Worm (Caenorhabditis elegans) whole organism, L2 larva: ENCODE data around the gene nhr-269.

Source experiments
- F13H6.1 ChIP-seq: sonication (generic microtip); optimal IDR thresholded peaks from 2 replicates; lab custom pipeline; 2016; ENCODE audit warnings: missing genetic modification characterization, missing compliant biosample characterization
- Y55F3AM.14 ChIP-seq: fragments of 200-800 bp; sonication (Bioruptor generic); optimal IDR thresholded peaks from 2 replicates; lab custom pipeline; 2018; ENCODE audit warnings: mild to moderate bottlenecking, missing genetic modification characterization, missing compliant biosample characterization
- ZK546.5 ChIP-seq: sonication (generic microtip); optimal IDR thresholded peaks from 2 replicates; lab custom pipeline; 2017; ENCODE audit warnings: missing biosample characterization, missing genetic modification characterization
- alr-1 ChIP-seq: fragments of 150-350 bp; optimal IDR thresholded peaks from 2 replicates; lab custom pipeline; 2014; ENCODE audit warnings: missing biosample characterization, missing genetic modification characterization
- aly-2 ChIP-seq: fragments of 150-350 bp; optimal IDR thresholded peaks from 2 replicates; lab custom pipeline; 2014; ENCODE audit warnings: missing biosample characterization, missing genetic modification characterization
- ceh-16 ChIP-seq: fragments of 150-350 bp; optimal IDR thresholded peaks from 2 replicates; lab custom pipeline; 2014; ENCODE audit warnings: missing biosample characterization, missing genetic modification characterization
- crh-2 ChIP-seq: sonication (generic microtip); optimal IDR thresholded peaks from 2 replicates; lab custom pipeline; 2017; ENCODE audit warnings: missing biosample characterization, missing genetic modification characterization
- egl-27 ChIP-seq: sonication (generic microtip); optimal IDR thresholded peaks from 3 replicates; lab custom pipeline; 2017; ENCODE audit warnings: missing biosample characterization, missing genetic modification reagents, missing genetic modification characterization
- fos-1 ChIP-seq: fragments of 150-350 bp; optimal IDR thresholded peaks from 2 replicates; lab custom pipeline; 2014; ENCODE audit warnings: missing biosample characterization, missing genetic modification characterization
- gmeb-1 ChIP-seq: fragments of 150-350 bp; optimal IDR thresholded peaks from 2 replicates; lab custom pipeline; 2014; ENCODE audit warnings: missing biosample characterization, missing genetic modification characterization
- lin-39 ChIP-seq: fragments of 150-350 bp; optimal IDR thresholded peaks from 2 replicates; lab custom pipeline; 2014; ENCODE audit warnings: missing biosample characterization, missing genetic modification reagents, missing genetic modification characterization
- nhr-77 ChIP-seq: fragments of 150-350 bp; optimal IDR thresholded peaks from 2 replicates; lab custom pipeline; 2014; ENCODE audit warnings: missing biosample characterization, missing genetic modification characterization
- sem-4 ChIP-seq: fragments of 150-350 bp; optimal IDR thresholded peaks from 2 replicates; lab custom pipeline; 2014; ENCODE audit warnings: missing biosample characterization, missing genetic modification reagents, missing genetic modification characterization
- sma-3 ChIP-seq: sonication (generic microtip); optimal IDR thresholded peaks from 2 replicates; lab custom pipeline; 2016; ENCODE audit warnings: missing genetic modification reagents, missing genetic modification characterization, missing compliant biosample characterization
- sma-9 ChIP-seq, 2 experiments: fragments of 150-350 bp in 1 of 2; sonication (generic microtip) in 1 of 2; optimal IDR thresholded peaks; 2 replicates each; lab custom pipeline; 2014 to 2016; ENCODE audit warnings: missing genetic modification characterization in 2 of 2, mild to moderate bottlenecking in 1 of 2, missing biosample characterization in 1 of 2, missing compliant biosample characterization in 1 of 2, missing genetic modification reagents in 1 of 2, moderate library complexity in 1 of 2
- unc-55 ChIP-seq: fragments of 150-350 bp; sonication (generic microtip); optimal IDR thresholded peaks from 3 replicates; lab custom pipeline; 2014; ENCODE audit warnings: missing biosample characterization, missing genetic modification reagents, missing genetic modification characterization
- ztf-1 ChIP-seq: fragments of 200-800 bp; sonication (Bioruptor generic); conservative IDR thresholded peaks from 2 replicates; pipeline ENCODE4 v1.3.6; 2022; ENCODE audit warnings: missing genetic modification characterization, missing compliant biosample characterization
- ztf-11 ChIP-seq: sonication (generic microtip); optimal IDR thresholded peaks from 2 replicates; lab custom pipeline; 2017; ENCODE audit warnings: missing biosample characterization, missing genetic modification characterization
- ztf-4 ChIP-seq: fragments of 150-350 bp; optimal IDR thresholded peaks from 2 replicates; lab custom pipeline; 2014; ENCODE audit warnings: missing biosample characterization, missing genetic modification characterization

The nhr-269 gene

ce11 chrV:15327745-15328447 is 41.7 kb downstream of the nhr-269 start, which contains the start of gene ZK1037.6:
Gene ZK1037.6, minus strand, starts transcription at chrV:15327795.
- TF ChIP-seq fos-1 (tag; lab: Kevin White, UChicago) (peak; percentile 72), ZK546.5 (tag; lab: Kevin White, UChicago) (no peak), sma-9 (GFP tag; optimal IDR thresholded peaks at IDR 0.05; lab: Kevin White, UChicago) (no peak), sma-9 (tag; optimal IDR thresholded peaks at IDR 0.05; lab: Kevin White, UChicago) (no peak), ztf-1 (GFP tag; lab: Robert Waterston, UW) (no peak), sem-4 (tag; lab: Kevin White, UChicago) (no peak)

DNA sequence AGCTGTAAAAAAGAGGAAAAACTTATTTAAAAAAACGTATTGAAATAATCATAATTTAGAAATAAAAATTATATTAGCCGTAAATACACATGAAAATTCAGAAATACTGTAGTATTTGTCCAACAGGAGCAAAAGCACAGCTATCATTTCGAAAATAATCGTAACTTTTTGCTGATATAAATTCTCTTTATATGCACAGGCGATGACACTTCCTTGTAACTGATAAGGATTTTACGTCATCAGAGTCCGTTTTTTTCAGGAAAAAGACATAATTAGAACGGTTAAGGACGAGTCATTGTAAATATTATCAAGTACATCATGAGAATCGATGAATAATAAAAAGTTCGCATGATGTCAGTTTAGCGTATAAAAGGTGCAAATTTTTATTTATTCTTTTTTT is 46.2 kb downstream of the nhr-269 start:
- TF ChIP-seq alr-1 (no peak), ztf-4 (no peak), unc-55 (GFP tag; lab: Kevin White, UChicago) (no peak), fos-1 (tag; lab: Kevin White, UChicago) (peak; percentile 94), ztf-11 (tag; lab: Kevin White, UChicago) (no peak), sma-9 (GFP tag; optimal IDR thresholded peaks at IDR 0.05; lab: Kevin White, UChicago) (no peak), sma-9 (tag; optimal IDR thresholded peaks at IDR 0.05; lab: Kevin White, UChicago) (no peak), F13H6.1 (tag; lab: Kevin White, UChicago) (no peak), nhr-77 (no peak)

- TF ChIP-seq fos-1 (tag; lab: Kevin White, UChicago), result peak; percentile 69
Measured at ce11 chrV:15322653-15323052, 47.0 kb downstream of the nhr-269 start, which contains the start of gene nhr-247. Gene nhr-247, plus strand, starts transcription at chrV:15322982.

- TF ChIP-seq egl-27 (peak; percentile 35), gmeb-1 (tag; lab: Kevin White, UChicago) (peak; percentile 42), fos-1 (tag; lab: Kevin White, UChicago) (peak; percentile 99), crh-2 (peak; percentile 34), lin-39 (no peak), Y55F3AM.14 (GFP tag; lab: Kevin White, UChicago) (no peak), sma-3 (GFP tag; lab: Kevin White, UChicago) (peak; percentile 11), ceh-16 (tag; lab: Kevin White, UChicago) (no peak), sma-9 (GFP tag; optimal IDR thresholded peaks at IDR 0.05; lab: Kevin White, UChicago) (peak; percentile 79), sma-9 (tag; optimal IDR thresholded peaks at IDR 0.05; lab: Kevin White, UChicago) (no peak), aly-2 (tag; lab: Kevin White, UChicago) (no peak)
Measured at ce11 chrV:15318638-15319037, 51.0 kb downstream of the nhr-269 start, which contains the start of gene nhr-291. Gene nhr-291, plus strand, starts transcription at chrV:15318961.
